Fruit fly (Drosophila melanogaster) whole organism, adult: ENCODE results near the gene CG11790.

Experiments
- CG11617 ChIP-seq: fragments of 200-800 bp; sonication (Bioruptor generic); optimal IDR thresholded peaks from 2 replicates; lab custom pipeline; 2017; ENCODE audit warnings: mild to moderate bottlenecking, missing biosample characterization, missing genetic modification reagents, missing genetic modification characterization
- CG14711 ChIP-seq: fragments of 200-800 bp; sonication (Bioruptor generic); optimal IDR thresholded peaks from 2 replicates; lab custom pipeline; 2018; ENCODE audit warnings: missing biosample characterization, mild to moderate bottlenecking, missing genetic modification characterization, moderate library complexity
- CG1620 ChIP-seq: fragments of 200-800 bp; sonication (Bioruptor generic); optimal IDR thresholded peaks from 2 replicates; lab custom pipeline; 2016; ENCODE audit warnings: missing biosample characterization, missing genetic modification characterization
- CG33017 ChIP-seq: fragments of 200-800 bp; sonication (Bioruptor generic); optimal IDR thresholded peaks from 2 replicates; lab custom pipeline; 2018; ENCODE audit warnings: missing biosample characterization, mild to moderate bottlenecking, missing genetic modification characterization, moderate library complexity
- Crg-1 ChIP-seq: fragments of 200-800 bp; sonication (Bioruptor generic); optimal IDR thresholded peaks from 2 replicates; lab custom pipeline; 2016; ENCODE audit warnings: missing biosample characterization, missing genetic modification characterization
- Hr96 ChIP-seq: fragments of 200-800 bp; sonication (Bioruptor generic); optimal IDR thresholded peaks from 2 replicates; lab custom pipeline; 2016; ENCODE audit warnings: missing biosample characterization, missing genetic modification characterization
- Mnt ChIP-seq: fragments of 200-800 bp; sonication (Bioruptor generic); optimal IDR thresholded peaks from 2 replicates; lab custom pipeline; 2016; ENCODE audit warnings: missing biosample characterization, mild to moderate bottlenecking, missing genetic modification characterization
- kay ChIP-seq: fragments of 200-800 bp; sonication (Bioruptor generic); peaks from one replicate; lab custom pipeline; 2016; ENCODE audit warnings: missing biosample characterization, missing genetic modification characterization, borderline replicate concordance
- ovo ChIP-seq: fragments of 200-800 bp; sonication (Bioruptor generic); optimal IDR thresholded peaks from 2 replicates; lab custom pipeline; 2016; ENCODE audit warnings: missing biosample characterization, missing genetic modification characterization

DNA sequence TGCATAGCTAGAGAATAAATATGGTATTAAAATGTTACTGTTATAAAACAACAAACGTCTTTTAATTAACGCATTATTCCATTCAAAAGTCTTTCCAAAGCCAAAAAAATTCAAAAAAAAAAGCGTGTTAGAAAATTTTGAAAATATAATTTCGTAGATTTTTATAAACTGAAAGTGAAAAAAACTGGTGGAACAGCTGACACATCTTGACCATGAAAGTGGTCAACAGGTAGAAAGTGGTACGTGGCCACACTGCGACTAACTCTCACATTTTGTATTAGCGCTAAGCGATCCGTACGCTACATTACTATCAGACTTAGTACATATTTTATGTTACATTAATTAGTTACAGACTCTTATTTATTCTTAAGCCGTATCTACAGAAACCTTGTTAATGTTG is 23.4 kb downstream of the CG11790 start, which contains the start of gene CG11836:
- TF ChIP-seq CG14711 (tag; lab: Kevin White, UChicago) (no peak), ovo (no peak), CG1620 (no peak), Hr96 (no peak), kay (GFP tag; lab: Kevin White, UChicago) (no peak), Crg-1 (GFP tag; lab: Kevin White, UChicago) (no peak), Mnt (GFP tag; lab: Kevin White, UChicago) (no peak), CG11617 (no peak), CG33017 (tag; lab: Kevin White, UChicago) (no peak)
